Worm (Caenorhabditis elegans) whole organism, early embryonic: ENCODE data around the gene clec-2.

Experiments used
- B0310.2 ChIP-seq: sonication (generic microtip); optimal IDR thresholded peaks from 2 replicates; lab custom pipeline; 2016; ENCODE audit warnings: mild to moderate bottlenecking, missing genetic modification characterization, missing compliant biosample characterization
- F13C5.2 ChIP-seq: sonication (generic microtip); optimal IDR thresholded peaks from 2 replicates; lab custom pipeline; 2017; ENCODE audit warnings: mild to moderate bottlenecking, missing genetic modification characterization, inconsistent platforms, missing compliant biosample characterization
- aly-1 ChIP-seq: sonication (generic microtip); optimal IDR thresholded peaks from 2 replicates; lab custom pipeline; 2016; ENCODE audit warnings: missing genetic modification characterization, missing compliant biosample characterization
- ama-1 ChIP-seq: fragments of 150-350 bp; optimal IDR thresholded peaks from 2 replicates; lab custom pipeline; 2014
- ceh-13 ChIP-seq: fragments of 200-800 bp; sonication (Bioruptor generic); optimal IDR thresholded peaks from 2 replicates; lab custom pipeline; 2018; ENCODE audit warnings: mild to moderate bottlenecking, missing genetic modification characterization, missing compliant biosample characterization
- ceh-36 ChIP-seq: sonication (generic microtip); optimal IDR thresholded peaks from 2 replicates; lab custom pipeline; 2016; ENCODE audit warnings: missing genetic modification characterization, inconsistent platforms, missing compliant biosample characterization
- ets-7 ChIP-seq: sonication (generic microtip); optimal IDR thresholded peaks from 2 replicates; lab custom pipeline; 2016; ENCODE audit warnings: missing genotype, missing genetic modification characterization, missing compliant biosample characterization
- flt-1 ChIP-seq: fragments of 200-800 bp; sonication (Bioruptor generic); IDR thresholded peaks from 2 replicates; pipeline ENCODE4 v1.3.6; 2022; ENCODE audit warnings: missing genetic modification characterization, missing compliant biosample characterization
- hmbx-1 ChIP-seq: sonication (generic microtip); optimal IDR thresholded peaks from 2 replicates; lab custom pipeline; 2016; ENCODE audit warnings: mild to moderate bottlenecking, missing genetic modification characterization, missing compliant biosample characterization
- hmg-4 ChIP-seq: fragments of 200-800 bp; sonication (Bioruptor generic); optimal IDR thresholded peaks from 2 replicates; lab custom pipeline; 2018; ENCODE audit warnings: mild to moderate bottlenecking, missing genetic modification characterization, missing compliant biosample characterization
- hnd-1 ChIP-seq: sonication (generic microtip); optimal IDR thresholded peaks from 2 replicates; lab custom pipeline; 2016; ENCODE audit warnings: missing genetic modification characterization, missing compliant biosample characterization
- pes-1 ChIP-seq: fragments of 200-800 bp; sonication (Bioruptor generic); IDR thresholded peaks from 2 replicates; pipeline ENCODE4 v1.3.6; 2022; ENCODE audit warnings: missing genetic modification reagents, missing genetic modification characterization, missing compliant biosample characterization
- scrt-1 ChIP-seq: fragments of 200-800 bp; sonication (Bioruptor generic); IDR thresholded peaks from 2 replicates; pipeline ENCODE4 v1.3.6; 2022; ENCODE audit warnings: missing genetic modification characterization, missing compliant biosample characterization
- sea-1 ChIP-seq: fragments of 200-800 bp; sonication (Bioruptor generic); conservative IDR thresholded peaks from 2 replicates; pipeline ENCODE4 v1.3.6; 2022; ENCODE audit warnings: missing genetic modification characterization, missing compliant biosample characterization
- tbx-11 ChIP-seq: fragments of 200-800 bp; sonication (Bioruptor generic); IDR thresholded peaks from 2 replicates; pipeline ENCODE4 v1.3.6; 2022; ENCODE audit warnings: missing genetic modification characterization, missing compliant biosample characterization
- tbx-37 ChIP-seq: fragments of 200-800 bp; sonication (Bioruptor generic); conservative IDR thresholded peaks from 2 replicates; pipeline ENCODE4 v1.3.6; 2022; ENCODE audit warnings: missing genetic modification reagents, missing genetic modification characterization, missing compliant biosample characterization
- tra-4 ChIP-seq: sonication (generic microtip); optimal IDR thresholded peaks from 2 replicates; lab custom pipeline; 2017; ENCODE audit warnings: missing genetic modification characterization, missing compliant biosample characterization

clec-2 gene

DNA sequence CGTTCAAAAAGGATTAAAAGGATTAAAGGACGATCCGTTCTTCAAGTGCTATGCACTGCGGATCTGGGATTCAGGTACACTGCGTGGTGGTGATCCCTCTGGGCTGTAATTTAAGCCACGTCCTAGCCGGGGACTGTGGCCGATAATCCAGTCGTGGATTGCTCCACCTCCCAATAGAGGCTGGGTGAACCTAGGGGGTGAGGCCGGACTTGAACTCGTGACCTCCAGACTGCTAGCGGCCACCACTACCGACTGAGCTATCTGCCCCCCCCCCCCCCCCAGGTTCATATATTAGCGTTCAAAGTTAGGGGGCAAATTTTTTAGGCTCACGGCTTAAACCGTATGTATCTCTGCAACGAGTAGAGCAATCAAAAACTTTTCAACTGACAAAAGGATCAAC is 34.2 kb downstream of the clec-2 start:
- TF ChIP-seq ceh-36 = peak; percentile 39

DNA sequence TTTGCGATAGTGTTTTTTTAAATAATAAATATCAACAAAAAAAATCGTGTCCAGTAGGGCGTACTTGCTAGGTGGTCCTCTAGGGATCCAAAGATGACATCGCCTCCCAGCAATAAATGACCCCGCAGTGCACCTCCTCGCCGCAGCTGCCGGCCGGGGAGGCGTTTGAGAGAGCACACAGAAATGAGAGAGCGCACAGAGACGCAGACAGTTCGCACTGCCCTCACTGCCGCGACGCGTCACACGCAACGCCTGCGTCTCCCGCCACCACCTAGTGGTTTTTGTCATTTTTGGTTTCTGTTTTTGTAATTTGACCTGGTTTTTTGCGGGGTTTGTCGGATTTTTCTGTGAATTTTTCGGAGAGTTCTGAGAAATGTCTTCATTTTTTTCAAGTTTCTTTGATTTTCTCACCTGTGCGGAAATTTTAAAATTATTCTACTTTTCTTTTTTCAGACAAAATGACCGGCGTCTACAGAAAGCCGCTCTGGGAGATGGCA is 35.3 kb downstream of the clec-2 start, which contains the start of gene lido-7:
lido-7 (plus strand) TSS at position 447 of the 497 bp plus-strand sequence.
- TF ChIP-seq tbx-11 (GFP tag; lab: Robert Waterston, UW) = no peak
- TF ChIP-seq scrt-1 (GFP tag; lab: Robert Waterston, UW) = no peak
- TF ChIP-seq ama-1 = no peak
- TF ChIP-seq F13C5.2 (tag; lab: Kevin White, UChicago) = no peak
- TF ChIP-seq hmg-4 (GFP tag; lab: Kevin White, UChicago) = no peak
- no peak for TF ChIP-seq B0310.2 (tag; lab: Kevin White, UChicago)
- no peak for TF ChIP-seq ceh-36
- no peak for TF ChIP-seq ets-7 (tag; lab: Kevin White, UChicago)
- TF ChIP-seq sea-1 (GFP tag; lab: Robert Waterston, UW) = no peak
- no peak for TF ChIP-seq ceh-13
- TF ChIP-seq hmbx-1 = no peak
- TF ChIP-seq hnd-1 (tag; lab: Kevin White, UChicago) = no peak
- no peak for TF ChIP-seq tra-4
- TF ChIP-seq tbx-37 = no peak
- TF ChIP-seq flt-1 (GFP tag; lab: Robert Waterston, UW) = no peak

DNA sequence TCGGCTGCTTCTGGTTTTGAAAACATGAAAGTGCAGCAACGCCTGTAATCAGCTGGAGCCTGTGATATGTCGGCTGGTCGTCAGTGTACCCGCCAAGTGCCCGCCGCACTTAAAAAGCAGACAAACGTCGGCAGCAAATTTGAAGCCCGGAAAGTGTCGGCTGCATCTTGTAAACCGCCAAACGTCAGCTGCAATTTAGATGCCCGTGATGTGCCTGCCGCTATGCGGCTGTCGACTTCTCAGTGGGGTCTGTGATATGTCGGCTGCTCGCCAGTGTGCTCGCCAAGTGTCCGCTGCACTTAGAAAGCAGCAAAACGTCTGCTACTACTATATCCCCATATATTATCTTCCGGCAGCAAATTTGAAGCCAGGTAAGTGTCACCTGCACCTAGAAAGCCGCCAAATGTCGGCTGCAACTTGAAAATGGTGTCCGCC is 36.1 kb downstream of the clec-2 start:
- TF ChIP-seq tbx-11 (GFP tag; lab: Robert Waterston, UW) (no peak), B0310.2 (tag; lab: Kevin White, UChicago) (no peak), pes-1 (no peak), tbx-37 (no peak), F13C5.2 (tag; lab: Kevin White, UChicago) (no peak), ama-1 (no peak), ceh-36 (no peak), flt-1 (GFP tag; lab: Robert Waterston, UW) (no peak), ceh-13 (no peak), scrt-1 (GFP tag; lab: Robert Waterston, UW) (no peak), tra-4 (no peak)

DNA sequence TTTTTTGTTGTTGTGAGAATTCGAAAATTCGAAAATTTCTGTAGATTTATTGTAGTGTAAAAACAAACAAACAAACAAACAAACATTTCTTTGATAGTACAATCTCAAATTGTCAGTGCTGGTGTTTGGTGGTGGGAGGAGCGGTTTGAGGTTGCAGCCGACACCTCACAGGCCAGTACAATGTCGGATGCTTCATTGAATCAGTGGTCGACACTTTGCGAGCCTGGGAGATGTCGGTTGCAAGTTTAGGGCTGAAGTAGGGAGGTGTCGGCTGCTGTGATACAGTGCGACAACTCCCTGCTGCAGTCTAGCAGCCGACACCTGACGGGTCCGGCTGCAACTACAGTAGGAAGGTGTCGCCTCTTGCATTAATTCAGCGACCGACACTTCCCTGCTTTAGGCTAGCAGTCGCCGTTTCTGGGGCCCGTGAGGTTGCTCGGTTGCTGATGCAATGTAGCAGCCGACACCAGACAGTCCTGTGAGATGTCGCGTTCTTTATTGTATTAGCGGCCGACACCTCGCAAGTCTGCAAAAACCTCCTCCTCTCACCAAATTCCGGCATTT is 37.2 kb downstream of the clec-2 start:
- TF ChIP-seq hnd-1 (tag; lab: Kevin White, UChicago) (no peak), flt-1 (GFP tag; lab: Robert Waterston, UW) (no peak), ceh-36 (no peak), tbx-11 (GFP tag; lab: Robert Waterston, UW) (no peak), F13C5.2 (tag; lab: Kevin White, UChicago) (no peak), tbx-37 (no peak), sea-1 (GFP tag; lab: Robert Waterston, UW) (no peak), ceh-13 (no peak), aly-1 (tag; lab: Kevin White, UChicago) (no peak), ama-1 (no peak), pes-1 (no peak)

DNA sequence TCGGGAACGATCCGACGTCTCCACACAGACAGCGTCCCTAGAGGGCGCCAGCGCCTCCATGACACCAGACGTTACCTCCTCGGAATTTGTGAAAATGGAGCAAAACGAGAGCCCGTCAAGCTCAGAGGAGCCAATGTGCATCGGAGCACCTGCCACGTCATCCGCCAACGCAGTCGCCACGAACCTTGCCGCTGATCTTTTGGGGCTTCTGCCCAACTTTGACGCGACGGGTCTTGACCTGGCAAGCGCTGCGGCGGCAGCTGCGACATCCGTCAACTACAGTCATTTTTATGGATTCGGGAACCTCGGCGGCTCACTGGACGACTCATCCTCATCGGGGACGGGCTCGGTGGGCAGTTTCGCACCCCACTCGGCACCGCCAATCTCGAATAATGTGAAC is 37.8 kb downstream of the clec-2 start:
- TF ChIP-seq hmg-4 (GFP tag; lab: Kevin White, UChicago) (no peak), pes-1 (no peak), B0310.2 (tag; lab: Kevin White, UChicago) (no peak), hmbx-1 (no peak), tbx-11 (GFP tag; lab: Robert Waterston, UW) (no peak), tra-4 (no peak), flt-1 (GFP tag; lab: Robert Waterston, UW) (no peak), ama-1 (no peak), ets-7 (tag; lab: Kevin White, UChicago) (no peak), ceh-13 (no peak), ceh-36 (no peak)

DNA sequence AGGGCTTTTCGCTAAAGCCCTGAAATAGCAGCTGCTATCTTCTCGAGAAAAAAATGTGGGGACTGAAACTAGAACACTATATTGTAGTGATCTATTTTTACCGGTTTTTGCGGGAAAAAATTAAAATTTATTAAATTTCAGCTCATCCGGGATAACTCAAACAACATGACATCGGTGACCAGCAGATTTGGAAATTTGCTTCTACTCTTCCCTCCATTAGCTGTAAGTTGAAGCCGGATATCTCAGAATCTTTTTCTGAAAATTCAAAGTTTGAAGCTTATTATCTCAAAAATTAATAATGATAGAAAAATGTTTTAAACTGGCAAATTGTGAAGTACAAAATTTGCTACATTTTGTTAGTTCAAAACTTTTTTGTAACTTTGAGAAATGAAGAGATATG is 38.8 kb downstream of the clec-2 start:
- TF ChIP-seq ceh-36 (no peak), aly-1 (tag; lab: Kevin White, UChicago) (no peak), tra-4 (no peak), ama-1 (no peak), hnd-1 (tag; lab: Kevin White, UChicago) (no peak), ets-7 (tag; lab: Kevin White, UChicago) (no peak), flt-1 (GFP tag; lab: Robert Waterston, UW) (no peak)

DNA sequence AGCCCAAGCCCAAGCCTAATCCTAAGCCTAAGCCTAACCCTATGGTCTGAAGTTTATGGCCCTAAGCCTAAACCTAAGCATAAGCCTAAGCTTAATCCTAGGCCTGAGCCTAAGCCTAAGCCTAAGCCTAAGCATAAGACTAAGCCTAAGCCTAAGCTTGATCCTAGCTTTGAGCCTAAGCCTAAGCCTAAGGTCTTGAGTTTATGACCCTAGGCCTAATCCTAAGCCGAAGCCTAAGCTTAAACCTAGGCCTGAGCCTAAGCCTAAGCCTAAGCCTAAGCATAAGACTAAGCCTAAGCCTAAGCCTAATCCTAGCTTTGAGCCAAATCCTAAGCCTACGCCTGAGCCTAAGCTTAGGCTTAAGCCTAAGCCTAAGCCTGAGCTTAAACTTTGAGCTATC is 44.2 kb downstream of the clec-2 start:
- TF ChIP-seq B0310.2 (tag; lab: Kevin White, UChicago) = no peak
- peak; percentile 95 for TF ChIP-seq ceh-36

DNA sequence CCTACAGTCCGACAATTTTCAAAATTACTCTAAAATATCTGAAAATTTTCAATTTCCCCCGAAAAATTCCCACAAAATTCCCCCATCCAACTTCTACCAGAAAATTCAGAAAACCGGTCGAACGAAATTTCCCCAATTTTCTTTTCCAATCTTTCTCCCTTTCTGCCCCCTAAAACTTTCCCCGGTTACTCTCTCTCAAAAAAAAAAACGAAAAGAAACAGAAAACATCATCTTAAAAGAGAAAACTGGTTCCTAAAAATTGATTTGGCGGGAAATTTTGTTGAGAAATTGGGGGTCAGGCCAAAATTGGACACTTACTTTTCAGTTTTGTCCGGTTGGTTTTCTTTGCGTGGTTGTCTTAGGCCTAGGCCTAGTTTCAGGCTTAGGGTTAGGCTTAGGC is 45.6 kb downstream of the clec-2 start:
- TF ChIP-seq ama-1 (no peak), pes-1 (no peak), ceh-36 (no peak), B0310.2 (tag; lab: Kevin White, UChicago) (no peak), scrt-1 (GFP tag; lab: Robert Waterston, UW) (no peak), tbx-37 (no peak), hnd-1 (tag; lab: Kevin White, UChicago) (no peak), ets-7 (tag; lab: Kevin White, UChicago) (no peak), tra-4 (no peak), ceh-13 (no peak), flt-1 (GFP tag; lab: Robert Waterston, UW) (no peak), tbx-11 (GFP tag; lab: Robert Waterston, UW) (no peak), hmbx-1 (no peak), sea-1 (GFP tag; lab: Robert Waterston, UW) (no peak)

DNA sequence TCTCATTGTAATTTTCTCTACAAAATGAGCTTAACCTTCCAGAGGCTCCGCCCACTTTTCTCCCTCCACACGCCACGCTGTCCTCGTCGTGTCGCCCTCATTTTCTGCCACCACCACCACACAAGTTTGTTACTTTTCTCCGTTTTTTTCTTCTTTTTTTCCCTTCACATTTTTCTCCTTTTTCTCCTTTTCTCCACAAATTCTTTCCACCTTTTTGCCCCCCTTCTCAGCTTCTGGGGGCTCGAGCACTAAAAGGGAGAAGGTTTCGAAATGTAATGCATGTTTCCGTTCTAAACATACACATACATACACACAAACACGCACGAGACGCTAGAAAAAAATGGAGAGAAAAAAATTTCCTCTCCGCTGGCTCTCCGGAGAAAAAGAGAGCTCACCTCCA is 46.6 kb downstream of the clec-2 start, which contains the start of gene nhr-88:
nhr-88 (plus strand) TSS at position 43 of the 400 bp plus-strand sequence.
- TF ChIP-seq flt-1 (GFP tag; lab: Robert Waterston, UW) = no peak
- TF ChIP-seq ceh-36 = no peak
- no peak for TF ChIP-seq hmbx-1
